Worm (Caenorhabditis elegans): ENCODE data around the gene srx-22.

Gene srx-22

DNA sequence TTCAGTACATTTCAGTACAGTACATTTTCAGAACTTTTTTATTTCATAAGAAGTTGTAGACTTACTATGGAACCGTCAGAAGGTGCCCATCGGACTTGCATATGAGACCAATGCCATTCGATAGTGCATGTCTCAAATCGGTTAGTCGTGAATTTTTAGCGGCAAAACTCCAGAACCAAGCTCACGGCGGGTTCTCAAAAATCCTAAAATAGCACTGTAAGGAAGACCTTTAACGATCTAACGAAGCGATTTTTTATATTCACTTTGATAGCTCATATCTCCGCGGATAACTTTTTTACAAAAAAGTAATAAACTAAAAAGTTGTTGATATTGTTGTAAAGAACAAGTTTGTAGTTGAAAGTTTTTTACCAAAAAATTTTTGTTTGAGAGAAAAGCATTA, 5.5 kb upstream of the srx-22 start, which contains the start of gene sru-25:
TSS of gene sru-25 (minus strand) at position 101 of the 400 bp plus-strand sequence.
- TF ChIP-seq unc-62 (GFP tag; optimal IDR thresholded peaks at IDR 0.05), result no peak

DNA sequence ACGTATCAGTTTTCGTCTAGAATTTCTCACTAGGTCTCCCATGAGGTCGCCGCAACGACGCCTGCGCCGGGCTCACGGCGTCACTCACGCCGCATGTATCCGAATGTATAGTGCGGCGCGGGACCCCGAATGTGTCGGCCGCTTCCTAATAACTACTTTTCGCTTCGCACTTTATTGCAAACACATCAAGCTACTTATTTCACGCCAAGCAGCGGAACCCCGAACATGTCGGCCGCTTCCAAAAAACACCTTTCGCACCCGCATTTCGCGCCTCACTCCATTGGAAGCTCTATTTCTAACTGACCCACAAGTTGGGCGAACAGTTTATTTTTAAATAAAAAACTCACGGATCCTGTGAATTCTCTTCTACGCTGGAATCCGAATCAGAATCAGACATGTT, 3.7 kb upstream of the srx-22 start:
- no peak for TF ChIP-seq unc-62 (GFP tag; optimal IDR thresholded peaks at IDR 0.05)

DNA sequence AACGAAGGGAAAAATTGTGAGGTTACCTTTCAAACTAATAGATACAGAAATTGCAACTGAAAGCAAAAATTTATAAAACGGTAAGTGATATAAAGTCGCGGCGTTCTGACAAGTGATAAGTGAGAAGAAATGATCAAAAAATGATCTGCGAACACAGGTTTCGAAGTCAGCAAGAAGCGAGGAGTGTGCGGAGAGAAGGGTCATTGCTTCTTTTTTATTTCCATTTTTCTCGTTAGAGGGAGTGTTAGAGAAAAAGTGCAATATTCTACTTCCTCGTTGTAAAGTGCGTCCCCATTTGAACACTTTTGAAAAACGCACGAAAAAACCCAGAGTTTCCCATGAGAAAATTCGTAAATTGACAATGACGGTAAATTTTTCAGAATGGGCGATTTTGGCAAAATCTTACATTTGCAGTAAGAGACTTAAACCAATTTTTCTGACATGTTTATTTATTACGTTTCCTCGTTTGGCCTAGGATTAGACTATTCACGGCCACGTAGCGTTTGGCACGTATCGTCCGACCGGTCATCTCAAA, 3.1 kb upstream of the srx-22 start, which contains the start of the genes fbxa-72 and srx-21:
TSS of gene fbxa-72 (minus strand) at position 204 of the 535 bp plus-strand sequence.
TSS of gene srx-21 (plus strand) at position 485 of the 535 bp plus-strand sequence.
- no peak for TF ChIP-seq unc-62 (GFP tag; optimal IDR thresholded peaks at IDR 0.05)

DNA sequence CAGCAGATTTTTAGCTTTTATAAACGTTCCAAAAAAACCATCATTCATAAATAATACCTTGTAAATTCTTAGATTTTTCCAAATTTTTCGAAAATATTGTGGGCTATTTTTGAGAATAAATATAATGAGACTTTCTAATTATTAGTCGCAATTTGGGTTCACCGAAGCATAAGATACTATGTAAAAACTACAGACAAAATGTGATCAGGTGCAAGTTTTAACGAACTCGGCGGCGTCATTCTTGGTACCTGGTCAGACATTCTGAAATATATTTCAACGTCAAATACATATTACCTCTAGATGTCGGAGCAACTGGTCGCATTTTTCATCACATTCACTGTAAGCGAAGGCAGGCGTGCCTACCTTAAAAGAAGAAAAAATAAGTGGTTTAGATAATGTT, 2.3 kb downstream of the srx-22 start, which contains the start of gene srx-23:
TSS of gene srx-23 (plus strand) at position 301 of the 400 bp plus-strand sequence.
- TF ChIP-seq unc-62 (GFP tag; optimal IDR thresholded peaks at IDR 0.05), result no peak

DNA sequence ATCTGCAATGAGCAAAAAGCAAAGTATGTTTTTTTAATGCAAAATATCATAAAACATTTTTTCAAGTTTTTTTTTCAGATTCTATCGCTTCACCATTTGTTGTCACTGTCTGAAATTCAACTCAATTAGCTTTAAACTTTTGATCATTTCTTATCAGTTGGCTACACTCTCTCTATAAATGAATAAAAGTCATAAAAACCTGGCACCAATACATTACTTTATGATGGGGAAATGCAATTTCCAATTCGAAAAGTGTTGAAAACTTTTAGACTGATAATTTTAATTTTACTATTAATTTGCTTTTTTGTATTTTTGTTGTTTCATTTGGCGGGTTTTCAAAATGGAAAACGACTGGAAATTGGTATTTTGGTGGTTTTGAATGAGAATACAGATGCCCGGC, 4.1 kb downstream of the srx-22 start, which contains the start of gene F31F4.1:
TSS of gene F31F4.1 (plus strand) at position 203 of the 400 bp plus-strand sequence.
- no peak for TF ChIP-seq unc-62 (GFP tag; optimal IDR thresholded peaks at IDR 0.05)

DNA sequence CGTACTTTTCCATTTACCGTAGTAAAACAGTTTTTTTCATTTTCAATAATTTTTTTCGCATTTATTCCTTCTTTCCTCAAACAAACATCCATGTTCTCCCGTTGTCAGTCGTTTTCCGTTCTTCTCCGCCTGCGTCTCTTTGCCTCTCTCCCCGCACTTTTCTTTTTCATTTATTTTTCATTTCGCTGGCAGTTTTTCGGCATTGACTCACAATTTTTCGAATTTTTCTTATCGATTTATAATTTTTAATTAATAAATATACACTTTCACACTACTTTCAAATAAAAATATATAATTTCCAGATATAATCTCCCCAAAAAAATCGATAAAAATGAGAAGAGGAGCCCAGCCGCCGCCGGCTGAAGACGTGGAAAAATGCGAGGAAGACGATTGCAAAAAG, 7.6 kb downstream of the srx-22 start, which contains the start of gene H25P19.1:
TSS of gene H25P19.1 (plus strand) at position 301 of the 400 bp plus-strand sequence.
- TF ChIP-seq unc-62 (GFP tag; optimal IDR thresholded peaks at IDR 0.05), result no peak

DNA sequence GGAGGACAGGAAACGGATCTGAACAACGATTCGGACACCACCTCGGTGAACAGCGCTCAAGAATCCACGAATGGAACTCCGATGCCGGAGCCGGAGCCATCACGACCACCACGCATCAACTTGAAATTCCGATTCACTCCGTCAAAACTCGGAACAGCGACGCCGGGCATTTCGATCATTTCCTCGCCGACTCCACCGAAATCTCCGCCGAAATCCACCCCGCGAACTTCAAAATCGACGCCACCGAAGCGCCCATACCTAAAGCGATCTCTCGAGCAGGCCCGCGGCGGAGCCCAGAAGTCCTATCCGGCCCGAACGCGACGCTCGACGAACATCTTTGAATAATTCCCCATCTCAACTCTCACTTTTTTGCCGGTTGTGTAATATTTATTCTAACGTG, 9.8 kb downstream of the srx-22 start:
- TF ChIP-seq unc-62 (GFP tag; optimal IDR thresholded peaks at IDR 0.05), result no peak

DNA sequence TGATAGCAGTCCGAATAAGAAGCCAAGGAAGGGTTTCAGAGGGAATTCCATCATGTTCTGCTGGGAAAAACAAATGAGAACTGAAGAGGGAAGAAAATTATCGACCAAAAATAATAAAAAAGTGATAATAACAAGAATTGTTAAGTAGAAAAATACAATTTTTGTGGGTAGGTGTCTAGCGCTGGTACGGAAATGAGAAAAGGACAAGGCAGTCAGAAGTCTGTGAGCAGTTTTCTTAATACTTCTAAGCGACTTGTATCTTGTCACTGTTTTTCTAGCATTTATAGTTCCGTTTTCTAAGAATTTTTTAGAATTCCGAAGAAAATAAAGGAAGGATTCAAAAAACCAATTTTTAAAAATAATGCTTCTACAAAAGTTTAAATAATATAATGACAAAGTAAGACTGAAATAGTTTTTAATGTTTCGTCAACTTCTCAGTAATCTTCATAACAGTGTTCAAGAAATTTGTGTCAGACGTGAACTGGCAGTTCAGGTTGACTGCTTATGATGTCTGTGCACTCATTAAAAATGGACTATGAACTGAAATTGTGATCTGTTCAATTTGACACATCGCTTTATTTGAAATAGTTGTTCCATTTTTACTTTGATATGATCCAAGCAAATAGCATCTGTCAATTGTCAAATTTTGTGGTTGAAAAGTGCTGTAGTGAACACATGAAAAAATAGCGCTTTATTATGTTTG, 13.1 kb downstream of the srx-22 start, which contains the start of gene srx-4:
TSS of gene srx-4 (minus strand) at position 51 of the 703 bp plus-strand sequence.
- TF ChIP-seq unc-62 (GFP tag; optimal IDR thresholded peaks at IDR 0.05), result no peak

DNA sequence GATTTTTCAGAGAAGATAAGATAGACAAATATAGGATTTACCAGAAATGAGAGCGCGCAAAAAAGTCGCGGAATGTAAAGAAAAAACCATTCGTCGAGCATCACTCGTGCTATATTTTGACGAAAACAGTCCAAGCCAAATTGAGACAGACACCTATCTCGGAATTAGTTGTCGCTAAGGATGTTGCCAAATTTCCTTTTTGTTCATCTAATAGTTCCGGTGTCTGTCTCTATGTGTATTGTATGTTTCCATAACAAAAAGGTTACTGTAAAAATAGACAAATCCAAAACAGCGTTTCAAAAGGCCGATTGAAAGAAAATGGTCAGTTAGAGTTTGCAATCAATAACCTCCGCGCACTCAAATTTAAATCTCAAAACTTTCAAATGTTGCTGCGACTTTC, 14.9 kb downstream of the srx-22 start, which contains the start of gene srj-53:
TSS of gene srj-53 (minus strand) at position 101 of the 400 bp plus-strand sequence.
- no peak for TF ChIP-seq unc-62 (GFP tag; optimal IDR thresholded peaks at IDR 0.05)

DNA sequence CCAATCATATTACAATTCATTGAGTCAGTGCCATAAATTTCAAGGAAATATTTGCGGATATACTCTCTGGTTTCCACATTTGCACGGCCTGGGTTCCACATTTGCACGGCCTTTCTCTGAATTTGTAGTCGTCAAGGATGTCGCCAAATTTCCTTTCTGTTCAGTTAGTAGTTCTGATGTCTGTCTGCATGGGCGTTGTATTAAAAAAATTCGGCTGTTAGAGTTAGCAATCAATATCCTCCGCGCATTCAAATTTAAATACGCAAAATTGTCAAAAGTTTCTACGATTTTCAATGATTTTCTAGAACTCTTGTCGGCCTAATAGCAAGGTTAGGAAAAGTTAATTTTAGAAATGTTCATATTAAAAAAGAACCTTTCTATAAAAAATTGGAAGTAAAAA, 16.2 kb downstream of the srx-22 start, which contains the start of gene srj-52:
TSS of gene srj-52 (minus strand) at position 101 of the 400 bp plus-strand sequence.
- TF ChIP-seq unc-62 (GFP tag; optimal IDR thresholded peaks at IDR 0.05), result no peak

DNA sequence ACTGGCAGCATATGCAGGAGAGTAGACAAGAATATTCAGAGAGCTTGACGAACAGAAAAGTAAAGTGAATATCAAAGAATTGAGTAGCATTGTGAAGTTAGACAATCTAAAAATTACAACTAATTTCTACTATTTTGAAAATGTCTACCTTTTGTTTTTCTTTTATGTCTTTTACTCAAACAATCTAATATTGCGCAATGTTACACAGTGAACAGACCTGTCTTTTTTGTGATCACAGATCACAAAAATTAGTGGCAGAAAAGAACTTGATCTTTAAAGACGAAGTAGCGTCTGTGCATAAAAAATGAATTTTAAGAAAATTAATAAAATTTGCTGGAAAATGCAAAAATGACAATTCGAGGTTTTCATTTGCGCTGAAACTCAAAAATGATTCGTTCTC, 19.3 kb downstream of the srx-22 start:
- no peak for TF ChIP-seq unc-62 (GFP tag; optimal IDR thresholded peaks at IDR 0.05)

DNA sequence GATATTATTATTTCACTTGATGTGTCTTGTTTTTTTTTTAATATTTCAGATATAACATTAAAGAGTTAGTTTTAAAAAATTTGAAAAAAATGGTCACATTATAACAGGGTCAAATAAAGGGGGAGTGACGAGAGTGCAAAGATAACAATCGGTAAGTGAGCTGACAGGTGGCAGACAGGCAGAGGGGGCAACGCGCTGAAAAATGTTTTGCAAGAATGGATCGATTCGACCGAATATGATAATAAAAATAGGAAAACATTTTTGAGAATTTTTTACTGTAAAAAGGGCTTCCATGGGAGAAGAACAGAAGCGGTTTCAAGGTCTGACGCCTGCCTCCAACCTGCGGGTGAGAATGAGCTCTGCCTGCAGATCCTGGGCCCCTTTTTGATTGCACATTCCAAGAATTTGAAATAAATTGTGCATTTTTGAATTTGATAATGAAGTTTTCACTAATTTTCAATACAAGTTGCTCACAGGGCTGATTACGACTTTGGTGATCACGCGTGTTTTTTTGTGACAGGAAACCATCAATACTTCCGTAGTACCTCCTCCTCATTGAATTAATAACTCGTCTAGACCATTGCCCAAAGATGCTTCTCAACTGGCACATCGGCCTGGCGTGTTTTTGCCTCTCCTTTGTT, 19.8 kb downstream of the srx-22 start, which contains the start of the genes ugt-29 and srx-5:
TSS of gene ugt-29 (minus strand) at position 101 of the 641 bp plus-strand sequence.
TSS of gene srx-5 (plus strand) at position 591 of the 641 bp plus-strand sequence.
- TF ChIP-seq unc-62 (GFP tag; optimal IDR thresholded peaks at IDR 0.05), result no peak

DNA sequence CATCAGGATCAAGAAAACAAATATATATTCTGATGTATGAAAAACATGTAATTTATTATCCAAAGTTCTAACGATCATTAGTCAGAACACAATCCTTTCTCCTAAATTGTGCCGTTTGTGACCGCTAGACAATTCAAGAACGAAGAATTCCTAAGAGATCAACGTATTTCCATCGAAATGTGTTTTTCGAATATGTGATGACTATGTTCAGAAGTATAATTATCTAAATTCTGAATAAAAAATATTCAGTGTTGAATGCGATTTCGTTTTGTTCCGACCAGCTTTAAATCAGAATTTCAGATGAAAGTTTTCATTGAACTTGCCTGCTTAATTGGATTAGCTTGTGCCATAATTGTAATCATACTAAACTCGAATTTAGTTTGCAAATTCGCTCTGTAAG, 22.5 kb downstream of the srx-22 start, which contains the start of gene srbc-37:
TSS of gene srbc-37 (plus strand) at position 301 of the 400 bp plus-strand sequence.
- TF ChIP-seq unc-62 (GFP tag; optimal IDR thresholded peaks at IDR 0.05), result no peak

DNA sequence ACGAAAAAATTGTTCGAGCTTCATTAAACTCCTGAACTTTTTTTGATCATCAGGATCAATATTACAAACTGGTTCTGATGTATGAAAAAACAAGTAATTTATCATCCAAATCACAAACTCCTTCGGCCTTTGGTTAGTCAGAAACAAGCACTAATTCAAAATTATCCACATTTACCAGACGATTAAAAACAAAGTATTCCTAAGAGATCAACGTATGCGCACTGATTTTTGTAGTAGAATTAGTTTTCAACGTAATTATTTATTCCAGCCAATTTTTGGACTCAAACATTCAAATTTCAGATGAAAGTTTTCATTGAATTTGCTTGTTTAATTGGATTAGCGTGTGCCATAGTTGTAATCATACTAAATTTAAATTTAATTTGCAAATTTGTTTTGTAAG, 27.2 kb downstream of the srx-22 start, which contains the start of gene srbc-38:
TSS of gene srbc-38 (plus strand) at position 301 of the 400 bp plus-strand sequence.
- TF ChIP-seq unc-62 (GFP tag; optimal IDR thresholded peaks at IDR 0.05), result no peak

DNA sequence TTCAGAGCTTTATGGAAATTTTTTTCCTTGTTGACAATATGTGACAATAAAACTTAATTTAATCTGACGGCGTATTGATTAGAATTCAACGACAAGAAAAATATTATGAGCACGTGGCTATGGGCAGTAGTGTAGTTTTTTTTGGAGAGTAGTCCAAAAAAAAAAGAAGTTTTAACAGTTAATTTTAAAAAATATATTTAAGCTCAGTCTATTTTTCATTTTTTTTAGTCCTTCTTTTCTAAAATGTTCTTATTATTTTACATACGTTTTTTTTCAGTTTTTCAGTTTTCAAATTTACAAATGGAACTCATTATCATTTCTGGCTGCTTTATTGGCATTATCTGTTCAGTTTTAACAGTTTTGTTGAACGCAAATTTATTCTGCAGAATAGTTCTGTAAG, 29.0 kb downstream of the srx-22 start, which contains the start of gene srbc-39:
TSS of gene srbc-39 (plus strand) at position 301 of the 400 bp plus-strand sequence.
- no peak for TF ChIP-seq unc-62 (GFP tag; optimal IDR thresholded peaks at IDR 0.05)

DNA sequence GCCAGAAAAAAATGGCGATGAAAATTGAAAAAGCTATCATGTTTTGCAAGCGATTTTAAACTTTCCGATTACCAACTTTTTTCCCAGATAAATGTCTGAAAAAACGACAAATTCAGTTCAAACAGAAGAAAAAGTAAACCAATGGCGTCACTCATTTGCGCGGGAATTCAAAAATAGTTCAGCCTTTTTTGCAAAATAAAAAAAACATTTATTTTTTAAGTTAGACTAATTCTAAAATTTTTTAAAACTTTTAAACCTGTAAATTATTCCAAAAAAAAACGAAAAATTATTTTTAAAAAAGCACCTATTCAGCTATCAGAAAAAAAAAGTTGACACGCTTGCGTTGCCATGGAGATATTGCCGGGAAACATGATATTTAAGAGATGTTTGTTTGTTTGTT, 33.1 kb downstream of the srx-22 start, which contains the start of gene cyp-33C11:
TSS of gene cyp-33C11 (minus strand) at position 101 of the 400 bp plus-strand sequence.
- no peak for TF ChIP-seq unc-62 (GFP tag; optimal IDR thresholded peaks at IDR 0.05)

Data from whole organism, dauer.